Worm (Caenorhabditis elegans) whole organism, young adult: ENCODE results near the gene srh-187.

ENCODE experiments used
- B0019.2 ChIP-seq: fragments of 200-800 bp; sonication (Bioruptor generic); conservative IDR thresholded peaks from 2 replicates; pipeline ENCODE4 v1.3.6; 2022; ENCODE audit warnings: missing genetic modification reagents, missing genetic modification characterization, missing compliant biosample characterization
- B0035.1 ChIP-seq: sonication (generic microtip); optimal IDR thresholded peaks from 2 replicates; lab custom pipeline; 2016; ENCODE audit warnings: missing genetic modification characterization, mild to moderate bottlenecking, missing compliant biosample characterization, missing genotype, missing genetic modification reagents
- B0261.1 ChIP-seq: sonication (generic microtip); optimal IDR thresholded peaks from 2 replicates; lab custom pipeline; 2016; ENCODE audit warnings: mild to moderate bottlenecking, missing genetic modification characterization, moderate library complexity, missing compliant biosample characterization
- F39B2.1 ChIP-seq: fragments of 200-800 bp; sonication (Bioruptor generic); IDR thresholded peaks from 2 replicates; pipeline ENCODE4 v1.3.6; 2022; ENCODE audit warnings: missing genetic modification reagents, missing genetic modification characterization, missing compliant biosample characterization
- F49E8.2 ChIP-seq: sonication (generic microtip); optimal IDR thresholded peaks from 3 replicates; lab custom pipeline; 2017; ENCODE audit warnings: missing genetic modification characterization, mild to moderate bottlenecking, missing compliant biosample characterization, antibody characterized with exemption, moderate library complexity; ENCODE audit not compliant: insufficient read depth
- K12H6.12 ChIP-seq: fragments of 200-800 bp; sonication (Bioruptor generic); optimal IDR thresholded peaks from 2 replicates; lab custom pipeline; 2018; ENCODE audit warnings: mild to moderate bottlenecking, missing genetic modification characterization, missing compliant biosample characterization
- T07F8.4 ChIP-seq: sonication (generic microtip); optimal IDR thresholded peaks from 2 replicates; lab custom pipeline; 2016; ENCODE audit warnings: mild to moderate bottlenecking, missing genetic modification characterization, moderate library complexity, missing compliant biosample characterization
- Y53F4B.3 ChIP-seq: fragments of 200-800 bp; sonication (Bioruptor generic); IDR thresholded peaks from 2 replicates; pipeline ENCODE4 v1.3.6; 2022; ENCODE audit warnings: missing genetic modification reagents, missing genetic modification characterization, missing compliant biosample characterization
- Y79H2A.3 ChIP-seq: fragments of 200-800 bp; sonication (Bioruptor generic); conservative IDR thresholded peaks from 2 replicates; pipeline ENCODE4 v1.3.6; 2022; ENCODE audit warnings: missing genetic modification reagents, missing genetic modification characterization, missing compliant biosample characterization
- Y95B8A.8 ChIP-seq: fragments of 200-800 bp; sonication (Bioruptor generic); IDR thresholded peaks from 2 replicates; pipeline ENCODE4 v1.3.6; 2022; ENCODE audit warnings: missing genetic modification reagents, missing genetic modification characterization, missing compliant biosample characterization
- ZK185.1 ChIP-seq: sonication (generic microtip); optimal IDR thresholded peaks from 2 replicates; lab custom pipeline; 2016; ENCODE audit warnings: mild to moderate bottlenecking, missing genetic modification characterization, missing compliant biosample characterization; ENCODE audit not compliant: poor library complexity, severe bottlenecking
- athp-1 ChIP-seq: sonication (generic microtip); optimal IDR thresholded peaks from 2 replicates; lab custom pipeline; 2017; ENCODE audit warnings: mild to moderate bottlenecking, missing genetic modification characterization, missing compliant biosample characterization
- attf-5 ChIP-seq: fragments of 200-800 bp; sonication (Bioruptor generic); optimal IDR thresholded peaks from 2 replicates; lab custom pipeline; 2018; ENCODE audit warnings: mild to moderate bottlenecking, missing genetic modification characterization, missing compliant biosample characterization
- attf-6 ChIP-seq: fragments of 200-800 bp; sonication (Bioruptor generic); IDR thresholded peaks from 2 replicates; pipeline ENCODE4 v1.3.6; 2022; ENCODE audit warnings: missing genetic modification reagents, missing genetic modification characterization, missing compliant biosample characterization
- bed-1 ChIP-seq: fragments of 200-800 bp; sonication (Bioruptor generic); IDR thresholded peaks from 2 replicates; pipeline ENCODE4 v1.3.6; 2022; ENCODE audit warnings: missing genetic modification reagents, missing genetic modification characterization, missing compliant biosample characterization
- bed-2 ChIP-seq: fragments of 200-800 bp; sonication (Bioruptor generic); IDR thresholded peaks from 2 replicates; pipeline ENCODE4 v1.3.6; 2022; ENCODE audit warnings: missing genetic modification reagents, missing genetic modification characterization, missing compliant biosample characterization
- ccch-3 ChIP-seq: fragments of 200-800 bp; sonication (Bioruptor generic); optimal IDR thresholded peaks from 2 replicates; lab custom pipeline; 2018; ENCODE audit warnings: mild to moderate bottlenecking, missing genetic modification characterization, missing compliant biosample characterization
- ceh-100 ChIP-seq: fragments of 200-800 bp; sonication (Bioruptor generic); IDR thresholded peaks from 2 replicates; pipeline ENCODE4 v1.3.6; 2022; ENCODE audit warnings: missing genetic modification reagents, missing genetic modification characterization, missing compliant biosample characterization
- dox-1 ChIP-seq: fragments of 200-800 bp; sonication (Bioruptor generic); IDR thresholded peaks from 2 replicates; pipeline ENCODE4 v1.3.6; 2022; ENCODE audit warnings: missing genetic modification reagents, missing genetic modification characterization, missing compliant biosample characterization
- dpl-1 ChIP-seq: fragments of 150-350 bp; optimal IDR thresholded peaks from 2 replicates; lab custom pipeline; 2014; ENCODE audit warnings: missing biosample characterization, missing genetic modification reagents, missing genetic modification characterization
- gei-17 ChIP-seq: fragments of 200-800 bp; sonication (Bioruptor generic); optimal IDR thresholded peaks from 2 replicates; lab custom pipeline; 2018; ENCODE audit warnings: mild to moderate bottlenecking, missing genetic modification characterization, missing compliant biosample characterization
- hlh-26 ChIP-seq: fragments of 200-800 bp; sonication (Bioruptor generic); conservative IDR thresholded peaks from 2 replicates; pipeline ENCODE4 v1.3.6; 2022; ENCODE audit warnings: missing genetic modification reagents, missing genetic modification characterization, missing compliant biosample characterization
- lin-35 ChIP-seq, 3 experiments: fragments of 150-350 bp in 2 of 3; sonication (generic microtip) in 1 of 3; optimal IDR thresholded peaks; 2 replicates each; lab custom pipeline; 2014 to 2018; ENCODE audit warnings: missing biosample characterization in 3 of 3, missing genetic modification characterization in 3 of 3, missing genetic modification reagents in 3 of 3
- lsl-1 ChIP-seq: fragments of 200-800 bp; sonication (Bioruptor generic); optimal IDR thresholded peaks from 2 replicates; lab custom pipeline; 2018; ENCODE audit warnings: mild to moderate bottlenecking, missing genetic modification characterization, moderate library complexity, missing compliant biosample characterization
- lsy-27 ChIP-seq: sonication (generic microtip); optimal IDR thresholded peaks from 2 replicates; lab custom pipeline; 2017; ENCODE audit warnings: missing genetic modification characterization, mild to moderate bottlenecking, missing compliant biosample characterization, antibody characterized with exemption, missing genotype, borderline replicate concordance; ENCODE audit not compliant: insufficient read depth
- madf-3 ChIP-seq: fragments of 200-800 bp; sonication (Bioruptor generic); IDR thresholded peaks from 2 replicates; pipeline ENCODE4 v1.3.6; 2022; ENCODE audit warnings: missing genetic modification reagents, missing genetic modification characterization, missing compliant biosample characterization
- nfya-2 ChIP-seq: fragments of 200-800 bp; sonication (Bioruptor generic); IDR thresholded peaks from 2 replicates; pipeline ENCODE4 v1.3.6; 2022; ENCODE audit warnings: missing genetic modification reagents, missing genetic modification characterization, missing compliant biosample characterization
- nhr-80 ChIP-seq: sonication (generic microtip); optimal IDR thresholded peaks from 2 replicates; lab custom pipeline; 2016; ENCODE audit warnings: missing genetic modification characterization, missing compliant biosample characterization
- rcor-1 ChIP-seq: fragments of 200-800 bp; sonication (Bioruptor generic); IDR thresholded peaks from 2 replicates; pipeline ENCODE4 v1.3.6; 2022; ENCODE audit warnings: missing genetic modification reagents, missing genetic modification characterization, missing compliant biosample characterization
- snpc-4 ChIP-seq, 5 experiments: fragments of 150-350 bp in 1 of 5; sonication (generic microtip) in 4 of 5; optimal IDR thresholded peaks; 2 replicates each; lab custom pipeline; 2014 to 2018; ENCODE audit warnings: missing genetic modification characterization in 5 of 5, missing biosample characterization in 3 of 5, antibody characterized with exemption in 2 of 5, mild to moderate bottlenecking in 2 of 5, missing compliant biosample characterization in 2 of 5, missing genotype in 2 of 5, moderate library complexity in 2 of 5, missing genetic modification reagents in 1 of 5
- tlf-1 ChIP-seq: fragments of 200-800 bp; sonication (Bioruptor generic); optimal IDR thresholded peaks from 2 replicates; lab custom pipeline; 2018; ENCODE audit warnings: mild to moderate bottlenecking, missing genetic modification characterization, missing compliant biosample characterization
- zfh-2 ChIP-seq: fragments of 200-800 bp; sonication (Bioruptor generic); conservative IDR thresholded peaks from 2 replicates; pipeline ENCODE4 v1.3.6; 2022; ENCODE audit warnings: missing genetic modification reagents, missing genetic modification characterization, missing compliant biosample characterization
- zim-3 ChIP-seq: sonication (generic microtip); optimal IDR thresholded peaks from 2 replicates; lab custom pipeline; 2017; ENCODE audit warnings: mild to moderate bottlenecking, missing genetic modification characterization, moderate library complexity, missing compliant biosample characterization
- ztf-18 ChIP-seq: sonication (generic microtip); optimal IDR thresholded peaks from 2 replicates; lab custom pipeline; 2016; ENCODE audit warnings: missing genotype, mild to moderate bottlenecking, missing genetic modification characterization, missing compliant biosample characterization
- ztf-22 ChIP-seq: fragments of 200-800 bp; sonication (Bioruptor generic); optimal IDR thresholded peaks from 2 replicates; lab custom pipeline; 2018; ENCODE audit warnings: mild to moderate bottlenecking, missing genetic modification characterization, moderate library complexity, missing compliant biosample characterization
- ztf-3 ChIP-seq: fragments of 200-800 bp; sonication (Bioruptor generic); optimal IDR thresholded peaks from 2 replicates; lab custom pipeline; 2018; ENCODE audit warnings: mild to moderate bottlenecking, missing genetic modification characterization, missing compliant biosample characterization

srh-187 gene

DNA sequence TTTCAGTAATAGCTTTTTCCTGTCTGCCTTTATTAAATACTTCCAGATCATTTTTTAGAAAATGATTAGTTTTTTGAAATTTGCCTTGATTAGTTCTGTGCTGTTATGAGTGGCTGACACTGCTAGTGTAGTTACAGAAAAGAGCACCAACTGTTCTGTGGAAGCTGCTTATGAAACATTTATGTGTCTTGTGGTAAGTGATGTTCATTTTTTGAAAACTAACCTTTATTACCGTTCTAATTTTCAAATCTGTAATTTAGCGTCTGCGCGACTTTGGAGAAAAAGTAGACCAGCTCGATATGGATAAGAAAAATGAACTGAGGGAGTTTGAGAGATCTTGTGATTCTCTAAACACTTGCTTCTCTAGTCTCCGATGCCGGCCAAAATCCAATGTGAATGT lies 29.8 kb upstream of the srh-187 start, which contains the start of gene srj-14:
TSS of gene srj-14 (plus strand) at position 131 of the 400 bp plus-strand sequence.
- TF ChIP-seq ztf-18 (tag; lab: Kevin White, UChicago): no peak
- no peak for TF ChIP-seq Y79H2A.3 (GFP tag; lab: Robert Waterston, UW)
- no peak for TF ChIP-seq F49E8.2
- no peak for TF ChIP-seq ztf-3 (GFP tag; lab: Kevin White, UChicago)
- TF ChIP-seq lsl-1 (GFP tag; lab: Kevin White, UChicago): no peak
- TF ChIP-seq attf-6 (GFP tag; lab: Robert Waterston, UW): no peak
- TF ChIP-seq K12H6.12 (tag; lab: Kevin White, UChicago): no peak
- TF ChIP-seq attf-5: no peak
- TF ChIP-seq gei-17 (GFP tag; lab: Kevin White, UChicago): no peak
- no peak for TF ChIP-seq lin-35 (GFP tag; optimal IDR thresholded peaks at IDR 0.05; lab: Kevin White, UChicago)
- no peak for TF ChIP-seq bed-1
- no peak for TF ChIP-seq Y53F4B.3 (GFP tag; lab: Robert Waterston, UW)
- no peak for TF ChIP-seq zim-3 (tag; lab: Kevin White, UChicago)
- no peak for TF ChIP-seq bed-2 (GFP tag; lab: Robert Waterston, UW)
- no peak for TF ChIP-seq ZK185.1
- TF ChIP-seq, all 124 proteins: peak for 0

ce11 chrV:7364951-7365350 lies 25.2 kb upstream of the srh-187 start, which contains the start of gene exc-13:
exc-13 (plus strand) TSS chrV:7365251.
- no peak for TF ChIP-seq dox-1 (GFP tag; lab: Robert Waterston, UW)
- no peak for TF ChIP-seq zim-3 (tag; lab: Kevin White, UChicago)
- no peak for TF ChIP-seq hlh-26
- no peak for TF ChIP-seq ceh-100 (GFP tag; lab: Robert Waterston, UW)
- no peak for TF ChIP-seq tlf-1 (GFP tag; lab: Kevin White, UChicago)
- no peak for TF ChIP-seq snpc-4 (GFP tag; optimal IDR thresholded peaks at IDR 0.05; lab: Kevin White, UChicago)
- TF ChIP-seq snpc-4 (tag; optimal IDR thresholded peaks at IDR 0.05; lab: Kevin White, UChicago): no peak
- TF ChIP-seq rcor-1: no peak
- TF ChIP-seq ccch-3 (GFP tag; lab: Kevin White, UChicago): no peak
- no peak for TF ChIP-seq madf-3 (GFP tag; lab: Robert Waterston, UW)
- no peak for TF ChIP-seq B0019.2 (GFP tag; lab: Robert Waterston, UW)
- TF ChIP-seq athp-1 (tag; lab: Kevin White, UChicago): no peak
- no peak for TF ChIP-seq attf-6 (GFP tag; lab: Robert Waterston, UW)
- TF ChIP-seq T07F8.4 (tag; lab: Kevin White, UChicago): no peak
- TF ChIP-seq B0261.1 (tag; lab: Kevin White, UChicago): no peak
- no peak for TF ChIP-seq F39B2.1
- TF ChIP-seq zfh-2 (GFP tag; lab: Robert Waterston, UW): no peak
- no peak for TF ChIP-seq gei-17 (GFP tag; lab: Kevin White, UChicago)
- TF ChIP-seq nfya-2 (GFP tag; lab: Robert Waterston, UW): no peak
- TF ChIP-seq K12H6.12 (tag; lab: Kevin White, UChicago): no peak

DNA sequence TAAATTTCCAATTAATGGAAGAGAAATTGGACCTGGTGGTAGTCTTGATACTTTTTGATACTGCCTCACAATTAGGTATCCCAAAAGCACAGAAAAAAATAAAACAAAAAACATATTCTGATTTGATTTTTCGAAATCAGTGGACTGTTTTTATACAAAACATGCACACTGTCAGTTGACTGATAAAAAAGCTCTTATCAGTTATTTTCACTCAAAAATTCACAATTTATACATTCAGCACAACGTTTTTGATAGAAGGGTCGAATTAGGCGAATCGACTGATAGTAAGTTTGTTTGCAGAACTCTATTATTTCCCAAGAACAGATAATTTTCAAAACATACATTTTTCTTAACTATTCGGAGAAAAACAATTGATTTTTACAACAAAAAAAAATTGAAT lies 24.3 kb upstream of the srh-187 start, which contains the start of gene cyp-35A2:
TSS of gene cyp-35A2 (minus strand) at position 124 of the 400 bp plus-strand sequence.
- TF ChIP-seq ztf-22 (GFP tag; lab: Kevin White, UChicago) (no peak), dpl-1 (GFP tag; lab: Kevin White, UChicago) (no peak), Y95B8A.8 (GFP tag; lab: Robert Waterston, UW) (no peak), lsy-27 (tag; lab: Kevin White, UChicago) (no peak), attf-5 (no peak), B0035.1 (tag; lab: Kevin White, UChicago) (no peak), nhr-80 (tag; lab: Kevin White, UChicago) (peak; percentile 59)
- TF ChIP-seq, all 124 proteins: peak for 1
